Worm (Caenorhabditis elegans) whole organism, mixed stage, embryonic: Measurements from ENCODE around the gene mdt-1.2.

Source experiments
- nhr-12 ChIP-seq: fragments of 150-350 bp; optimal IDR thresholded peaks from 2 replicates; lab custom pipeline; 2014; ENCODE audit warnings: missing biosample characterization, missing genetic modification characterization
- ztf-11 ChIP-seq: fragments of 150-350 bp; optimal IDR thresholded peaks from 2 replicates; lab custom pipeline; 2014; ENCODE audit warnings: missing biosample characterization, missing genetic modification characterization

DNA sequence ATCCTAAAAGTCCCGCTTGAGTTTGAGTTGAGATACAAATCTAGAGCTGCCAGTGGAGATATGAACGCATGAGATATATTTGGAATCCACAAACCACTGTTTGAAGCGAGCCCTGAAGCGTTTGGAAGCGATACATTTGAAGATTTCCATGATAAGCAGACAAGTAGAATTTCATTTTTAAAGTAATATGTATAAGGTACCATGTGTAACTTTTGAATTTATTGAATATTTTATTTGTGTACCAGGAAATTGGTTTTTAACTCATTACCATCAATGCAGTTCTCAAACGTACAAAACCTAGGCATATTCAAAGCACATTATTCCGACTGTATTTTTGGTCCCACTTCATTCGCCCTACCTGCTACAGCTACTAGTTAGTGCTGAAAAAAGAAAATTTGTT lies 26.9 kb downstream of the mdt-1.2 start, which contains the start of gene B0302.2:
- TF ChIP-seq ztf-11 (no peak), nhr-12 (no peak)
